Fruit fly (Drosophila melanogaster) whole organism, embryonic: ENCODE results near the gene wtrw.

Source experiments
- Bdp1 ChIP-seq: fragments of 200-800 bp; sonication (Bioruptor generic); optimal IDR thresholded peaks from 3 replicates; lab custom pipeline; 2016; ENCODE audit warnings: missing biosample characterization, missing genetic modification characterization
- CG10147 ChIP-seq: fragments of 200-800 bp; sonication (Bioruptor generic); optimal IDR thresholded peaks from 2 replicates; lab custom pipeline; 2019; ENCODE audit warnings: missing biosample characterization, mild to moderate bottlenecking, missing genetic modification characterization, moderate library complexity
- CG1024 ChIP-seq: fragments of 200-800 bp; sonication (Bioruptor generic); IDR thresholded peaks from 2 replicates; pipeline ENCODE4 v1.3.6; 2022; ENCODE audit warnings: missing biosample characterization, missing genetic modification characterization
- CG14050 ChIP-seq: fragments of 200-800 bp; sonication (Bioruptor generic); IDR thresholded peaks from 3 replicates; pipeline ENCODE4 v1.3.6; 2022; ENCODE audit warnings: missing biosample characterization, missing genetic modification characterization
- CG15514 ChIP-seq: fragments of 200-800 bp; sonication (Bioruptor generic); optimal IDR thresholded peaks from 3 replicates; lab custom pipeline; 2017; ENCODE audit warnings: missing biosample characterization, missing genetic modification characterization, mild to moderate bottlenecking, moderate library complexity, missing genetic modification reagents
- CG17186 ChIP-seq: fragments of 200-800 bp; sonication (Bioruptor generic); optimal IDR thresholded peaks from 3 replicates; lab custom pipeline; 2017; ENCODE audit warnings: missing biosample characterization, missing genetic modification reagents, missing genetic modification characterization
- CG2129 ChIP-seq: fragments of 200-800 bp; sonication (Bioruptor generic); IDR thresholded peaks from 2 replicates; pipeline ENCODE4 v1.3.6; 2022; ENCODE audit warnings: missing biosample characterization, missing genetic modification characterization; ENCODE audit not compliant: partially characterized antibody
- CG30403 ChIP-seq: fragments of 200-800 bp; sonication (Bioruptor generic); optimal IDR thresholded peaks from 3 replicates; lab custom pipeline; 2016; ENCODE audit warnings: missing biosample characterization, missing genetic modification characterization
- CG31365 ChIP-seq: fragments of 200-800 bp; sonication (Bioruptor generic); optimal IDR thresholded peaks from 2 replicates; lab custom pipeline; 2018; ENCODE audit warnings: missing biosample characterization, mild to moderate bottlenecking, missing genetic modification characterization
- CG32772 ChIP-seq: fragments of 200-800 bp; sonication (Bioruptor generic); IDR thresholded peaks from 2 replicates; pipeline ENCODE4 v1.3.6; 2022; ENCODE audit warnings: missing biosample characterization, missing genetic modification characterization
- CG3838 ChIP-seq: fragments of 200-800 bp; sonication (Bioruptor generic); optimal IDR thresholded peaks from 3 replicates; lab custom pipeline; 2016; ENCODE audit warnings: missing biosample characterization, missing genetic modification characterization
- CG4404 ChIP-seq: fragments of 200-800 bp; sonication (Bioruptor generic); IDR thresholded peaks from 2 replicates; pipeline ENCODE4 v1.3.6; 2022; ENCODE audit warnings: missing biosample characterization, missing genetic modification characterization
- CG6175 ChIP-seq: fragments of 200-800 bp; sonication (Bioruptor generic); IDR thresholded peaks from 3 replicates; pipeline ENCODE4 v1.3.6; 2022; ENCODE audit warnings: missing biosample characterization, missing genetic modification characterization
- CG6254 ChIP-seq: fragments of 200-800 bp; sonication (Bioruptor generic); optimal IDR thresholded peaks from 3 replicates; lab custom pipeline; 2017; ENCODE audit warnings: mild to moderate bottlenecking, missing biosample characterization, missing genetic modification reagents, missing genetic modification characterization
- CG7556 ChIP-seq: fragments of 200-800 bp; sonication (Bioruptor generic); optimal IDR thresholded peaks from 2 replicates; lab custom pipeline; 2017; ENCODE audit warnings: missing biosample characterization, mild to moderate bottlenecking, missing genetic modification characterization
- CG9797 ChIP-seq: fragments of 200-800 bp; sonication (Bioruptor generic); optimal IDR thresholded peaks from 3 replicates; lab custom pipeline; 2018; ENCODE audit warnings: missing biosample characterization, mild to moderate bottlenecking, missing genetic modification characterization
- Camta ChIP-seq: fragments of 200-800 bp; sonication (Bioruptor generic); optimal IDR thresholded peaks from 2 replicates; lab custom pipeline; 2016; ENCODE audit warnings: missing biosample characterization, missing genetic modification characterization
- Dip3 ChIP-seq: fragments of 200-800 bp; sonication (Bioruptor generic); optimal IDR thresholded peaks from 3 replicates; lab custom pipeline; 2016; ENCODE audit warnings: missing biosample characterization, missing genetic modification characterization
- Dll ChIP-seq: fragments of 200-800 bp; sonication (Bioruptor generic); IDR thresholded peaks from 4 replicates; pipeline ENCODE4 v1.3.6; 2022; ENCODE audit warnings: missing biosample characterization, missing genetic modification characterization; ENCODE audit not compliant: partially characterized antibody
- Drgx ChIP-seq: fragments of 200-800 bp; sonication (Bioruptor generic); IDR thresholded peaks from 2 replicates; pipeline ENCODE4 v1.3.6; 2022; ENCODE audit warnings: missing biosample characterization, missing genetic modification characterization
- E2f2 ChIP-seq: fragments of 200-800 bp; sonication (Bioruptor generic); IDR thresholded peaks from 2 replicates; pipeline ENCODE4 v1.3.6; 2022; ENCODE audit warnings: missing biosample characterization, missing genetic modification characterization
- Ets65A ChIP-seq: fragments of 200-800 bp; sonication (Bioruptor generic); peaks from one replicate; lab custom pipeline; 2016; ENCODE audit warnings: missing biosample characterization, missing genetic modification characterization
- H15 ChIP-seq: fragments of 200-800 bp; sonication (Bioruptor generic); IDR thresholded peaks from 3 replicates; pipeline ENCODE4 v1.3.6; 2022; ENCODE audit warnings: missing biosample characterization, missing genetic modification characterization
- HLHmδ ChIP-seq: fragments of 200-800 bp; sonication (Bioruptor generic); optimal IDR thresholded peaks from 2 replicates; lab custom pipeline; 2018; ENCODE audit warnings: missing biosample characterization, mild to moderate bottlenecking, missing genetic modification characterization, moderate library complexity
- Hr51 ChIP-seq, 2 experiments: fragments of 200-800 bp; sonication (Bioruptor generic); optimal IDR thresholded peaks; 2 replicates in 1 of 2; 3 replicates in 1 of 2; lab custom pipeline; 2016 to 2018; ENCODE audit warnings: missing biosample characterization in 2 of 2, missing genetic modification characterization in 2 of 2, mild to moderate bottlenecking in 1 of 2, moderate library complexity in 1 of 2
- Lpt ChIP-seq: fragments of >200 bp; optimal IDR thresholded peaks from 2 replicates; lab custom pipeline; 2018; ENCODE audit warnings: missing biosample characterization, missing genetic modification characterization
- MESR4 ChIP-seq: fragments of 200-800 bp; sonication (Bioruptor generic); optimal IDR thresholded peaks from 2 replicates; lab custom pipeline; 2018; ENCODE audit warnings: missing biosample characterization, mild to moderate bottlenecking, missing genetic modification characterization, moderate library complexity
- MTF-1 ChIP-seq: fragments of 200-800 bp; sonication (Bioruptor generic); optimal IDR thresholded peaks from 2 replicates; lab custom pipeline; 2018; ENCODE audit warnings: missing biosample characterization, mild to moderate bottlenecking, missing genetic modification characterization, borderline replicate concordance
- Myb ChIP-seq: fragments of 200-800 bp; sonication (Bioruptor generic); optimal IDR thresholded peaks from 2 replicates; lab custom pipeline; 2016; ENCODE audit warnings: missing biosample characterization, missing genetic modification characterization
- Opbp ChIP-seq: fragments of 200-800 bp; sonication (Bioruptor generic); IDR thresholded peaks from 3 replicates; pipeline ENCODE4 v1.3.6; 2022; ENCODE audit warnings: missing biosample characterization, missing genetic modification characterization; ENCODE audit not compliant: partially characterized antibody
- Rx ChIP-seq: fragments of 200-800 bp; sonication (Bioruptor generic); IDR thresholded peaks from 2 replicates; pipeline ENCODE4 v1.3.6; 2022; ENCODE audit warnings: missing biosample characterization, missing genetic modification characterization
- Sry-δ ChIP-seq: fragments of 200-800 bp; sonication (Bioruptor generic); optimal IDR thresholded peaks from 2 replicates; lab custom pipeline; 2016; ENCODE audit warnings: missing biosample characterization, missing genetic modification characterization
- Taf1 ChIP-seq: fragments of 200-800 bp; sonication (Bioruptor generic); IDR thresholded peaks from 2 replicates; pipeline ENCODE4 v1.3.6; 2022; ENCODE audit warnings: missing biosample characterization, missing genetic modification characterization
- YL-1 ChIP-seq: fragments of 200-800 bp; sonication (Bioruptor generic); optimal IDR thresholded peaks from 3 replicates; lab custom pipeline; 2017; ENCODE audit warnings: missing biosample characterization, mild to moderate bottlenecking, missing genetic modification characterization
- ac ChIP-seq: fragments of 200-800 bp; sonication (Bioruptor generic); optimal IDR thresholded peaks from 3 replicates; lab custom pipeline; 2017; ENCODE audit warnings: missing biosample characterization, mild to moderate bottlenecking, missing genetic modification characterization
- aop ChIP-seq: fragments of 200-800 bp; sonication (Bioruptor generic); IDR thresholded peaks from 2 replicates; pipeline ENCODE4 v1.3.6; 2022; ENCODE audit warnings: missing biosample characterization, missing genetic modification characterization
- crc ChIP-seq: fragments of 200-800 bp; sonication (Bioruptor generic); optimal IDR thresholded peaks from 2 replicates; lab custom pipeline; 2016; ENCODE audit warnings: missing biosample characterization, missing genetic modification characterization
- crol ChIP-seq: fragments of 200-800 bp; sonication (Bioruptor generic); IDR thresholded peaks from 2 replicates; pipeline ENCODE4 v1.3.6; 2022; ENCODE audit warnings: missing biosample characterization, missing genetic modification characterization
- crp ChIP-seq, 2 experiments: fragments of 200-800 bp; sonication (Bioruptor generic); optimal IDR thresholded peaks; 2 replicates in 1 of 2; 3 replicates in 1 of 2; lab custom pipeline; 2017; ENCODE audit warnings: missing biosample characterization in 2 of 2, missing genetic modification characterization in 2 of 2, mild to moderate bottlenecking in 1 of 2, moderate library complexity in 1 of 2
- danr ChIP-seq: fragments of 200-800 bp; sonication (Bioruptor generic); IDR thresholded peaks from 2 replicates; pipeline ENCODE4 v1.3.6; 2022; ENCODE audit warnings: missing biosample characterization, missing genetic modification characterization
- fd3F ChIP-seq: fragments of 200-800 bp; sonication (Bioruptor generic); optimal IDR thresholded peaks from 2 replicates; lab custom pipeline; 2018; ENCODE audit warnings: missing biosample characterization, mild to moderate bottlenecking, missing genetic modification characterization, moderate library complexity
- fru ChIP-seq: fragments of >200 bp; optimal IDR thresholded peaks from 2 replicates; lab custom pipeline; 2017
- grau ChIP-seq: fragments of 200-800 bp; optimal IDR thresholded peaks from 3 replicates; lab custom pipeline; 2019; ENCODE audit warnings: missing biosample characterization, mild to moderate bottlenecking, missing genetic modification characterization, moderate library complexity
- jumu ChIP-seq: fragments of 200-800 bp; sonication (Bioruptor generic); optimal IDR thresholded peaks from 3 replicates; lab custom pipeline; 2016; ENCODE audit warnings: missing biosample characterization, missing genetic modification characterization
- lbe ChIP-seq: fragments of 200-800 bp; sonication (Bioruptor generic); optimal IDR thresholded peaks from 2 replicates; lab custom pipeline; 2016; ENCODE audit warnings: missing biosample characterization, mild to moderate bottlenecking, missing genetic modification characterization
- peb ChIP-seq: fragments of 200-800 bp; sonication (Bioruptor generic); IDR thresholded peaks from 2 replicates; pipeline ENCODE4 v1.3.6; 2022; ENCODE audit warnings: missing biosample characterization, missing genetic modification characterization
- repo ChIP-seq: fragments of 200-800 bp; sonication (Bioruptor generic); optimal IDR thresholded peaks from 2 replicates; lab custom pipeline; 2016; ENCODE audit warnings: missing biosample characterization, missing genetic modification characterization
- sima ChIP-seq: fragments of 200-800 bp; sonication (Bioruptor generic); optimal IDR thresholded peaks from 2 replicates; lab custom pipeline; 2016; ENCODE audit warnings: missing biosample characterization, missing genetic modification characterization
- sob ChIP-seq: fragments of 200-800 bp; sonication (Bioruptor generic); IDR thresholded peaks from 2 replicates; pipeline ENCODE4 v1.3.6; 2022; ENCODE audit warnings: missing biosample characterization, missing genetic modification characterization
- tgo ChIP-seq: fragments of 200-800 bp; sonication (Bioruptor generic); IDR thresholded peaks from 3 replicates; pipeline ENCODE4 v1.3.6; 2022; ENCODE audit warnings: missing biosample characterization, missing genetic modification characterization
- tna ChIP-seq: fragments of 200-800 bp; sonication (Bioruptor generic); IDR thresholded peaks from 2 replicates; pipeline ENCODE4 v1.3.6; 2022; ENCODE audit warnings: missing biosample characterization, missing genetic modification characterization; ENCODE audit not compliant: partially characterized antibody
- tx ChIP-seq: fragments of 200-800 bp; sonication (Bioruptor generic); optimal IDR thresholded peaks from 2 replicates; lab custom pipeline; 2016; ENCODE audit warnings: missing biosample characterization, missing genetic modification characterization
- unc-4 ChIP-seq: fragments of 200-800 bp; sonication (Bioruptor generic); IDR thresholded peaks from 2 replicates; pipeline ENCODE4 v1.3.6; 2022; ENCODE audit warnings: missing biosample characterization, missing genetic modification characterization; ENCODE audit not compliant: partially characterized antibody

Gene wtrw

dm6 chr3R:7911482-7911881, 20.4 kb downstream of the wtrw start, which contains the start of gene Prat (continued):
- no peak for TF ChIP-seq danr (GFP tag; lab: Robert Waterston, UW)
- TF ChIP-seq sima (GFP tag; lab: Kevin White, UChicago), result no peak
- no peak for TF ChIP-seq crc (GFP tag; lab: Kevin White, UChicago)
- peak; percentile 50 for TF ChIP-seq YL-1 (GFP tag; lab: Kevin White, UChicago)
- peak; percentile 74 for TF ChIP-seq E2f2 (GFP tag; lab: Robert Waterston, UW)
- TF ChIP-seq Dip3 (GFP tag; lab: Kevin White, UChicago), result no peak
- no peak for TF ChIP-seq CG9797
- peak; percentile 53 for TF ChIP-seq CG2129 (GFP tag; lab: Robert Waterston, UW)
- no peak for TF ChIP-seq peb (GFP tag; lab: Robert Waterston, UW)
- TF ChIP-seq HLHmδ (GFP tag; lab: Kevin White, UChicago), result no peak
- TF ChIP-seq Taf1 (GFP tag; lab: Robert Waterston, UW), result no peak
- no peak for TF ChIP-seq MTF-1 (GFP tag; lab: Kevin White, UChicago)
- TF ChIP-seq CG3838, result no peak
- no peak for TF ChIP-seq CG30403
- TF ChIP-seq Dll, result peak; percentile 78
- TF ChIP-seq CG31365 (tag; lab: Kevin White, UChicago), result no peak
- no peak for TF ChIP-seq CG1024
- peak in 1 of 2 experiments; percentile 60 for TF ChIP-seq crp (GFP tag; optimal IDR thresholded peaks at IDR 0.05; lab: Kevin White, UChicago)
- TF ChIP-seq H15, result no peak
- no peak for TF ChIP-seq Camta
- TF ChIP-seq aop, result no peak
- no peak for TF ChIP-seq Lpt (GFP tag; lab: Kevin White, UChicago)
- no peak for TF ChIP-seq CG32772 (GFP tag; lab: Robert Waterston, UW)
- TF ChIP-seq Myb (GFP tag; lab: Kevin White, UChicago), result peak; percentile 9
- peak; percentile 46 for TF ChIP-seq CG17186 (GFP tag; lab: Kevin White, UChicago)
- TF ChIP-seq CG6254 (GFP tag; lab: Kevin White, UChicago), result no peak
- peak; percentile 65 for TF ChIP-seq Sry-δ (GFP tag; lab: Kevin White, UChicago)
- TF ChIP-seq jumu, result no peak
- TF ChIP-seq tna (GFP tag; lab: Robert Waterston, UW), result peak; percentile 41; the same call in 1 of the 2 replicates
- TF ChIP-seq ac (GFP tag; lab: Kevin White, UChicago), result no peak
- no peak for TF ChIP-seq Rx
- peak; percentile 92 for TF ChIP-seq MESR4 (GFP tag; lab: Kevin White, UChicago)
- no peak for TF ChIP-seq Drgx (GFP tag; lab: Robert Waterston, UW)
- no peak for TF ChIP-seq tgo (GFP tag; lab: Robert Waterston, UW)
- no peak for TF ChIP-seq fd3F (GFP tag; lab: Kevin White, UChicago)
- TF ChIP-seq lbe (GFP tag; lab: Kevin White, UChicago), result no peak
- TF ChIP-seq Opbp, result peak; percentile 81

- TF ChIP-seq tx (GFP tag; lab: Kevin White, UChicago), result no peak
- no peak for TF ChIP-seq Bdp1 (GFP tag; lab: Kevin White, UChicago)
- TF ChIP-seq Myb (GFP tag; lab: Kevin White, UChicago), result peak; percentile 33
- no peak for TF ChIP-seq crol (GFP tag; lab: Robert Waterston, UW)
- peak; percentile 53 for TF ChIP-seq CG15514
- no peak for TF ChIP-seq fru
- TF ChIP-seq grau (tag; lab: Kevin White, UChicago), result peak; percentile 37
- TF ChIP-seq unc-4 (GFP tag; lab: Robert Waterston, UW), result no peak; the same call in 1 of the 2 replicates
- TF ChIP-seq Ets65A (GFP tag; lab: Kevin White, UChicago), result no peak
- peak; percentile 9 for TF ChIP-seq Sry-δ (GFP tag; lab: Kevin White, UChicago)
- no peak for TF ChIP-seq sob (GFP tag; lab: Robert Waterston, UW)
- no peak for TF ChIP-seq CG4404 (GFP tag; lab: Robert Waterston, UW)
- no peak for TF ChIP-seq CG14050
- no peak for TF ChIP-seq CG6175 (GFP tag; lab: Robert Waterston, UW)
- TF ChIP-seq repo (GFP tag; lab: Kevin White, UChicago), result no peak
- no peak for TF ChIP-seq CG10147 (GFP tag; lab: Kevin White, UChicago)
- no peak for TF ChIP-seq Hr51 (GFP tag; optimal IDR thresholded peaks at IDR 0.05; lab: Kevin White, UChicago)
- TF ChIP-seq CG7556 (GFP tag; lab: Kevin White, UChicago), result no peak
These were observed 22.0 kb downstream of the wtrw start, which contains the start of gene Rfk for dm6 chr3R:7913139-7913538. Rfk (minus strand) TSS chr3R:7913290.
